Fruit fly (Drosophila melanogaster): Measurements from ENCODE around the gene Dop1R1.
A peak's percentile ranks its signal among the peaks of the same experiment; 100 is the strongest.

Dop1R1 gene

DNA sequence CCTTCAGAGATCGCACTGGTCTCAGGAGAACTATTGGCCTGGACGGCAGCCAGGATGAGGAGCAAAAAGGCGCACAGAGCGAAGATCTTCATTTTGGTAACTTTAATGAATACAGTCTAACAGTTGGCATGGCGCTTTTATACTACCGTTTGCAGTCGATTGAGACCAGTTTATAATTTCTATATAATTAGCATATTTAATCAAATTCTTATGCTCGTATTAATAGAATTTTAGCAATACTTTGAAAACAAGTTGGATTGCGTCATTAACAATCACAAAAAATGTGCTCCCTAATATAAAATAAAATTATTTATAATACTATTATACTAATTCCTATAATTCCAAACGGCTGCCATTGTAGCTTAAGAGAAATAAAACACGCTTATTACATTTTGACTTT, 60.3 kb downstream of the Dop1R1 start, which contains the start of gene CG44215:
Gene CG44215, minus strand, starts transcription at position 101 of the 400 bp plus-strand sequence.
- TF ChIP-seq CG17801 (GFP tag; optimal IDR thresholded peaks at IDR 0.05; ENCODE audit: partially characterized antibody): no peak

DNA sequence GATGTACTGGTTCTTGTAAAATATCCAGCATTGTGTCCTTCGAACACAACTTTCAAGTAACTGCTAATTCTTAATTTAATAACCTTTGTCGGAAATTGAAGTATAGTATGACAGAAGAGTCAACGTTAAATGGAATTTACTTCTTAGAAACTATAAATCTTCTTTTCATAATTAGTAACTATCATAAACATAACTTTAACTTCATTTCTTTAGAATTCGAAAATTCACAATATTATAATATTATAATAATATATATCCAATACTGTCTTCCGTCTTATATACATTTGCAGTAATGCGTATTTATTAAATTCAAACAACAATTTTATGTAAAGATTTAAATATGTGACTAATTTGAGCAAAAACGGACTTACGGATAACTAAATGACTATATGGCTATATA, 60.9 kb downstream of the Dop1R1 start, which contains the start of gene Recs1:
Gene Recs1, minus strand, starts transcription at position 101 of the 400 bp plus-strand sequence.
- no peak for TF ChIP-seq CG17801 (GFP tag; optimal IDR thresholded peaks at IDR 0.05; ENCODE audit: partially characterized antibody)

DNA sequence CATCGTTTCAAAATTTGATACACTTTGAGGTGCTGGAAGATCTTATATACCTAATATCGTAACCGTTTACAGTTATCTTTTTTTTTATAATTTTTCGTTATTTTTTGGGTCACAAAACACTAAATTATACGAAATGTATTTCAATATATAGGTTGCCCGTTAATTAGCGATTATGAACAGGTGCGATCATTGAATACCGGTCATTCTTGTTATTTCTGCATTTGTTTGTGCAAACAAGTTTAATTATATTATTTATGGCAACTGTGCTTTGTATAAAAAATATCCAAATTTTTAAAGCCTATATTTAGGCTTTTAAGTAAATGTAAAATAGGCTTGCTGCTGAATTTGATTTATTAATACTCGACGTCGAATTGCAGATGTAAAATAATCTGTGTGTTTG, 62.1 kb downstream of the Dop1R1 start, which contains the start of gene CG42500:
Gene CG42500, minus strand, starts transcription at position 101 of the 400 bp plus-strand sequence.
- TF ChIP-seq CG17801 (GFP tag; optimal IDR thresholded peaks at IDR 0.05; ENCODE audit: partially characterized antibody): no peak

DNA sequence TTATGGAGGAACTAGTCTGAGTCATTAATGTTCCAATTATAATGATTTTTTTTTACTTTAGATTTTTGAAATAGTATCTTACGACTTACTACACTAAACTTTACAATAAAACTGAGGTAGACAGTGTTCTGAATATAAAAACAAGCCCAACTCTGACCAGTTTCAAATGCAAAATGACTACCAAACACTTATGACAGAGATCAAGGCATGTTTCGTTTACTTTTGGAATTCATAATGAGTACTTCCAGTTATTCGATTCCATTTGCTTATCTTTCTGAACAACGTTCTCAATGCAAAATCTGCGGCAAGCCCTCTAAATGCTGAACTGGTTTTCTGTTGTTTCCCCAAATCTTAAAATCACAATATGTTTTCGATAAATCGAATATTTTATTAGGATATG, 62.8 kb downstream of the Dop1R1 start, which contains the start of gene CG14355:
Gene CG14355, minus strand, starts transcription at position 101 of the 400 bp plus-strand sequence.
- no peak for TF ChIP-seq CG17801 (GFP tag; optimal IDR thresholded peaks at IDR 0.05; ENCODE audit: partially characterized antibody)

DNA sequence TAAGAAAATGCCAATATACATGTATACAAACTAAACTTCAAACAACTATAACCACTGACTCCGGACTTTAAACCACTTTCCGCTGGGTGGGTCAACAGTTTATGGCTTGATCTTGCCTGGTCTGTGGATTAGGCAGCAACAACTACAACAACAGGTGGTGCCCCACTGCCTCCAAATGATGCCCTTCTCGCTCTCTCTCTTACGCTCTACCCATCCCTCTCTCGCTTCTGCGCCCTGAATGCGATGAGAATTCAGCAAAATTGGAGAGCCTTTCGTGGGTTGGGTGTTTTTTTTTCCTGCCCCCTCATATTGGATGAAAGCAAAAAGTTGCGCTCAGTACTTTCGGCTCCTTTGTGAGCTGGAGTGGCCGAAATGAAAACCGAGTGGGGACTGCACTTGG, 73.7 kb downstream of the Dop1R1 start:
- no peak for TF ChIP-seq CG17801 (GFP tag; optimal IDR thresholded peaks at IDR 0.05; ENCODE audit: partially characterized antibody)

DNA sequence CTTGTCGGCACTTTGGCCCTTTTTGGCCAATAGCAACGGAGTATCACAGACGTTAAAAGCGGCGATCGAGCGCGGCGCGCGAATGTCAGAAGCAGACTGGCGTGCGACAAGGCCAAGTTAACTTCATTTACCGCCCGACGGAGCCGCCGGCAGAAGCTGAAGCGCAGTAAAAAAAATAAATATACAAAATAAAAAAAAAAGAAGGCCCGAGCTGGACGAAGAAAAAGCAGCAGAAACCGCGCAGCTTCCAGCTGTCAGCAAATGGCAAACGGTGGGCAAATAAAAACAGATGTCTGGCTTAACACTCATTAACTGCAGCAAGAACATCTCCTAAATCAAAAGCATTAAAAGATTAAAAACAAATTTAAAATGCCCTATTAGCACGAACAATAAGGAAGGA, 82.6 kb downstream of the Dop1R1 start, which contains the start of gene CG14356:
Gene CG14356, minus strand, starts transcription at position 101 of the 400 bp plus-strand sequence.
- no peak for TF ChIP-seq CG17801 (GFP tag; optimal IDR thresholded peaks at IDR 0.05; ENCODE audit: partially characterized antibody)

DNA sequence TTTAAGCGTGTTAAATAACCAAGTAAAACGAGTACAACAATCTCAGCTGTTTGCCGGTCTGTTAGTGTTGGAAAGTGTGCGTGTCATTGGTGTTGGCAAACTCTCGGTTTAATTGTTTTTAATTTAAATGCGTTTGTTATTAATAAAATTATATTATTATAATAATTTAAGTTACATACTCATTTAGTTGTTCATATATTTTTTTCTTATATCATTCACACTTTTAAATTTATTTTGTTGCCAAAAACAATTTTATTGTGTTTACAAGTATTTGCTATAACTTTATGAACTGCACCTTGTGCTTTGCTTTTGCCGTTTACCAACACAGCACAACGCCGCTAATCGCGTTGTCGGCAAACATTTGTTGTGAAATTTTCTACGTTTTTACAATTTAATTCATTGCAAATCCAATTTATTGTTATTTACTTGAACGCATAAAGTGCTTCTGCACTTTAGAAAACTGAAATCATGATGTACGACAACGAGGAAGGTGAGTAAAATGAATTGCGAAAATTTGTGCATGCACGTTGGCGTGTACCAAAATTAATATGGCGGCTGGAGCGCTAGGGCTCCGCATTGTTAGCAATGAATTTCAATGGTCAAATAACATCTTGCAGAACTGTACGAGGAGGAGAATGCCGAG, 89.0 kb downstream of the Dop1R1 start, which contains the start of the genes 140up and Polr2B:
Gene 140up, minus strand, starts transcription at position 70 of the 643 bp plus-strand sequence.
Gene Polr2B, plus strand, starts transcription at position 313 of the 643 bp plus-strand sequence.
- TF ChIP-seq CG17801 (GFP tag; optimal IDR thresholded peaks at IDR 0.05; ENCODE audit: partially characterized antibody): peak; percentile 93

DNA sequence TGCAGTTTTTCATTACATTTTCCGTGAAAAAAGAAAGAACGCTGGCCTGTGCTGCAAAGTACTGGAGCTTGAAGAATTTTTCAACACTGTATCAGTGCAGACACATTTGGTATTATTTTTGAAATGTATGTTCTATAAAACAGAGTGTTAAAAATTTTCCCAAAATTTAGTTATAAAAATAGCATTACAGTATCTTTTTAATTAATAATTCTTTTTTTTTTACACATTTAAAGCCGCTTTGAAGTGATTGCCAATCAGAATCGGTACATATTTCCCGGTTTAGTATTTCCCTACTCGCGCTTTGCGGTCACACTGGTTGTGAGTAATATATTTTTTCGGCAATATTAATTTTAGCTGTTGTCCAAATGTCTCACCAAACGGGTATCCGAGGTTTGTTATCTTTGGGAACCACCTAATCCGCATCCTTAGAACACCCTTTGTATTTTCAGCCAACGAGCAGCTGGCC, 92.2 kb downstream of the Dop1R1 start, which contains the start of the genes Abi and twf:
Gene Abi, minus strand, starts transcription at position 74 of the 466 bp plus-strand sequence.
Gene twf, plus strand, starts transcription at position 308 of the 466 bp plus-strand sequence.
- peak; percentile 34 for TF ChIP-seq CG17801 (GFP tag; optimal IDR thresholded peaks at IDR 0.05; ENCODE audit: partially characterized antibody)

DNA sequence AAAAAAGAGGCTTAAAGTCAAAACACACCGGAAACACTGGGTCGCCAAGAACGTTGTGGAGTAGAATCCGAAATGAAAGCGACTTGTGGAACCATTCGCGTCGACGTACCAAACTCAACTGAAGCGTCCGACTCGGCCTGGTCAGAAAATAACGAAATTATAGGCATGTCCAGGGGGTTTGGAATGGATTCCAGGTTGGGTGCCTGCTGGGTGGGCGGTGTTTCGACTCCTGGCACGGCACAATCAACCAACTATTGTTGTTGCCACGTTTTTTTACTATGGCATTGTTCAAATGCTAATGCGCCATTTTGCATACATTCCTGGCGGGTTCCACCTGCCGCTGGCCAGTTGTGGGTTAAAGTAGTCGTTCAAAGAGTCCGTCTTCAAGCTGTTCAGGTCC, 96.3 kb downstream of the Dop1R1 start, which contains the start of gene Kif19A:
Gene Kif19A, minus strand, starts transcription at position 101 of the 400 bp plus-strand sequence.
- TF ChIP-seq CG17801 (GFP tag; optimal IDR thresholded peaks at IDR 0.05; ENCODE audit: partially characterized antibody): no peak

DNA sequence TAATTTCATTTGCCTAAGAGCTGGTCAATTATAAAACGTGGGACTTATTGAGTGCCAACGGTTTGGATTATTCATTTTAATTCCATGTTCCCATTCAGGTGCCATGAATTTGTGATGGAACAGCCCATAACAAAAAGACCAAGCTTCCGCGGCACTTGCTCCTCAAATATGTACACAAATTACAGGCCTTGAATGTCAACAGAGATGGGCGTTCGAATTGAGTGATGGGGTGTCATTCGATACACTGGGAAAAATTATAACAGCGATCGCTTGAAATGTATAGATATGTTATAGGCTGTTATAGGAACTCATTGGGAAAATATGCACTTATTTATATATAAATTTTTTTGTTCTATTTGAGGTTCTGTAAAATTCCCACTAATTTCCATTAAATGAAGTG, 98.5 kb downstream of the Dop1R1 start:
- TF ChIP-seq CG17801 (GFP tag; optimal IDR thresholded peaks at IDR 0.05; ENCODE audit: partially characterized antibody): no peak
